Worm (Caenorhabditis elegans): ENCODE data around the gene agt-1.

DNA sequence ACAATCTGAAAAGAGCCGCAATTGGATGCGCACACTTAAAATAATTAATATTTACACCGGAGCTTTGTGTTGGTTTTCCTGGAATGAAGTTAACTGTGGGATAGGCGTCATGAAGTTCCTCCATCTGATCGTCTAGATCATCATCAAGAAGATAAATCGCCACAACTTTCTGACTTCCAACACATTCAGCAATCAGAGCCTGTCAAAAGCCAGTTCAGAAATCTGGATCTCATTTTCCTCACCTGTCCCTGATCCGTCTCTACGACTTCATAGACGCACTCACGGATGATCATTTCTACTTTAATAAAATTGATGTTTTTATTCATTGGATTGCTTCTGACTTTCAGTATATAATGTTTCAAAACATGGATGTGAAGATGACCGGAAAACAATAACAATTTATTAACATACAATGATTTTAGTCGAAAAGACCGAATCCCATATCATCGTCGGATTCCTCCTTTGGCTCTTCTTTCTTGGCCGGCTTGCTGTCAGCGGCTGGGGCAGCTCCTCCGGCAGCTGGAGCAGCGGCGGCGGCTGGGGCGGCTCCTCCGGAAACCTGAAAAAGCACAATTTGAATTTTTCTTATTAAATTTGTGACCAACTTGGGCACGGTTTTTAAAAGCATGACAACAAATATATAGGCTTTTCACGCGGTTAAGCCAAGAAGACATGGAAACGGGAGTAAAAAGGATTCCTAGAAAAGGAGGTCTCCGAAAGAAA, at the start of gene agt-1:
- TF ChIP-seq fkh-10 (GFP tag; optimal IDR thresholded peaks at IDR 0.05): no peak
- TF ChIP-seq ceh-31 (tag; optimal IDR thresholded peaks at IDR 0.05): no peak
- TF ChIP-seq sox-2 (GFP tag; IDR thresholded peaks at IDR 0.05): no peak
- no peak for TF ChIP-seq eyg-1 (tag; optimal IDR thresholded peaks at IDR 0.05)
- TF ChIP-seq C38D4.7 (GFP tag; optimal IDR thresholded peaks at IDR 0.05): no peak
- no peak for TF ChIP-seq nhr-232 (tag; optimal IDR thresholded peaks at IDR 0.05)
- no peak for TF ChIP-seq pqm-1 (tag; optimal IDR thresholded peaks at IDR 0.05)
- TF ChIP-seq ama-1 (optimal IDR thresholded peaks at IDR 0.05): no peak
- no peak for TF ChIP-seq nfya-1 (tag; optimal IDR thresholded peaks at IDR 0.05)
- TF ChIP-seq fax-1 (tag; optimal IDR thresholded peaks at IDR 0.05): no peak
- no peak for TF ChIP-seq pha-4 (tag; optimal IDR thresholded peaks at IDR 0.05)
- no peak for TF ChIP-seq ref-2 (tag; optimal IDR thresholded peaks at IDR 0.05)
- TF ChIP-seq T23F11.4 (GFP tag; optimal IDR thresholded peaks at IDR 0.05): no peak
